Worm (Caenorhabditis elegans) whole organism, L4 larva: ENCODE measurements around the gene nspb-4.
A peak's percentile ranks its signal among the peaks of the same experiment; 100 is the strongest.

Source experiments
- D1046.2 ChIP-seq: fragments of 200-800 bp; sonication (Bioruptor generic); IDR thresholded peaks from 2 replicates; pipeline ENCODE4 v1.3.6; 2022; ENCODE audit warnings: missing genetic modification characterization, missing compliant biosample characterization
- F10B5.3 ChIP-seq: sonication (generic microtip); optimal IDR thresholded peaks from 2 replicates; lab custom pipeline; 2016; ENCODE audit warnings: mild to moderate bottlenecking, missing genetic modification characterization, missing compliant biosample characterization
- F44E2.7 ChIP-seq: fragments of 200-800 bp; sonication (Bioruptor generic); IDR thresholded peaks from 2 replicates; pipeline ENCODE4 v2.1.2; 2022; ENCODE audit warnings: missing genetic modification characterization, missing compliant biosample characterization
- F49E8.2 ChIP-seq: sonication (generic microtip); optimal IDR thresholded peaks from 2 replicates; lab custom pipeline; 2016; ENCODE audit warnings: missing compliant biosample characterization, mild to moderate bottlenecking, missing genetic modification characterization, borderline replicate concordance
- R02D3.7 ChIP-seq: fragments of 150-350 bp; sonication (generic microtip); optimal IDR thresholded peaks from 3 replicates; lab custom pipeline; 2014; ENCODE audit warnings: missing biosample characterization, missing genetic modification characterization
- Y105C5A.15 ChIP-seq: fragments of 200-800 bp; sonication (Bioruptor generic); IDR thresholded peaks from 2 replicates; pipeline ENCODE4 v1.3.6; 2022; ENCODE audit warnings: missing genetic modification characterization, missing compliant biosample characterization
- Y48G9A.11 ChIP-seq: fragments of 200-800 bp; sonication (Bioruptor generic); IDR thresholded peaks from 2 replicates; pipeline ENCODE4 v1.3.6; 2022; ENCODE audit warnings: missing genetic modification reagents, missing genetic modification characterization, missing compliant biosample characterization
- Y5F2A.4 ChIP-seq: fragments of 200-800 bp; sonication (Bioruptor generic); optimal IDR thresholded peaks from 2 replicates; lab custom pipeline; 2018; ENCODE audit warnings: mild to moderate bottlenecking, missing genetic modification characterization, missing compliant biosample characterization
- Y75B8A.6 ChIP-seq: fragments of 200-800 bp; sonication (Bioruptor generic); IDR thresholded peaks from 2 replicates; pipeline ENCODE4 v1.3.6; 2022; ENCODE audit warnings: missing genetic modification reagents, missing genetic modification characterization, missing compliant biosample characterization
- ZK337.2 ChIP-seq: fragments of 200-800 bp; sonication (Bioruptor generic); IDR thresholded peaks from 2 replicates; pipeline ENCODE4 v1.3.6; 2022; ENCODE audit warnings: missing genetic modification reagents, missing genetic modification characterization, missing compliant biosample characterization
- ZK546.5 ChIP-seq, 2 experiments: sonication (generic microtip); optimal IDR thresholded peaks; 2 replicates each; lab custom pipeline; 2017; ENCODE audit warnings: missing biosample characterization in 2 of 2, missing genetic modification characterization in 2 of 2
- arid-1 ChIP-seq: fragments of 200-800 bp; sonication (Bioruptor generic); conservative IDR thresholded peaks from 2 replicates; pipeline ENCODE4 v1.3.6; 2022; ENCODE audit warnings: missing genetic modification reagents, missing genetic modification characterization, missing compliant biosample characterization
- ceh-20 ChIP-seq: fragments of 200-800 bp; sonication (Bioruptor generic); IDR thresholded peaks from 2 replicates; pipeline ENCODE4 v1.3.6; 2022; ENCODE audit warnings: missing genetic modification reagents, missing genetic modification characterization, missing compliant biosample characterization
- ceh-62 ChIP-seq: sonication (generic microtip); optimal IDR thresholded peaks from 2 replicates; lab custom pipeline; 2017; ENCODE audit warnings: missing biosample characterization, missing genetic modification characterization
- ceh-82 ChIP-seq: sonication (generic microtip); optimal IDR thresholded peaks from 2 replicates; lab custom pipeline; 2017; ENCODE audit warnings: missing biosample characterization, missing genetic modification characterization
- ctbp-1 ChIP-seq: fragments of 200-800 bp; sonication (Bioruptor generic); IDR thresholded peaks from 2 replicates; pipeline ENCODE4 v1.3.6; 2022; ENCODE audit warnings: missing genetic modification reagents, missing genetic modification characterization, missing compliant biosample characterization
- daf-19 ChIP-seq: fragments of 200-800 bp; sonication (Bioruptor generic); conservative IDR thresholded peaks from 2 replicates; pipeline ENCODE4 v1.3.6; 2022; ENCODE audit warnings: missing genetic modification characterization, missing compliant biosample characterization
- dmd-8 ChIP-seq: fragments of 200-800 bp; sonication (Bioruptor generic); IDR thresholded peaks from 2 replicates; pipeline ENCODE4 v1.3.6; 2022; ENCODE audit warnings: missing genetic modification characterization, missing compliant biosample characterization
- dpl-1 ChIP-seq: fragments of 150-350 bp; optimal IDR thresholded peaks from 2 replicates; lab custom pipeline; 2014; ENCODE audit warnings: missing biosample characterization, missing genetic modification reagents, missing genetic modification characterization
- duxl-1 ChIP-seq: sonication (generic microtip); optimal IDR thresholded peaks from 2 replicates; lab custom pipeline; 2016; ENCODE audit warnings: mild to moderate bottlenecking, missing genetic modification characterization, moderate library complexity, missing compliant biosample characterization; ENCODE audit not compliant: poor library complexity
- egl-43 ChIP-seq: fragments of 200-800 bp; sonication (Bioruptor generic); IDR thresholded peaks from 2 replicates; pipeline ENCODE4 v1.3.6; 2022; ENCODE audit warnings: missing genetic modification reagents, missing genetic modification characterization, missing compliant biosample characterization
- fkh-10 ChIP-seq: fragments of 150-350 bp; optimal IDR thresholded peaks from 2 replicates; lab custom pipeline; 2014; ENCODE audit warnings: missing biosample characterization, missing genetic modification reagents, missing genetic modification characterization
- fos-1 ChIP-seq: fragments of 150-350 bp; optimal IDR thresholded peaks from 2 replicates; lab custom pipeline; 2014; ENCODE audit warnings: missing biosample characterization, missing genetic modification characterization
- hif-1 ChIP-seq, 2 experiments: sonication (generic microtip); optimal IDR thresholded peaks; 2 replicates each; lab custom pipeline; 2016 to 2017; ENCODE audit warnings: missing compliant biosample characterization in 2 of 2, missing genetic modification characterization in 2 of 2, missing genetic modification reagents in 2 of 2, missing genotype in 2 of 2, mild to moderate bottlenecking in 1 of 2
- hmg-1.1 ChIP-seq: fragments of 200-800 bp; sonication (Bioruptor generic); IDR thresholded peaks from 2 replicates; pipeline ENCODE4 v1.3.6; 2022; ENCODE audit warnings: missing genetic modification reagents, missing genetic modification characterization, missing compliant biosample characterization
- jun-1 ChIP-seq: fragments of 150-350 bp; optimal IDR thresholded peaks from 2 replicates; lab custom pipeline; 2014; ENCODE audit warnings: missing biosample characterization, missing genetic modification reagents, missing genetic modification characterization
- lin-15B ChIP-seq: fragments of 150-350 bp; sonication (generic microtip); optimal IDR thresholded peaks from 3 replicates; lab custom pipeline; 2014; ENCODE audit warnings: missing biosample characterization, missing genetic modification characterization
- lin-29 ChIP-seq: fragments of 200-800 bp; sonication (Bioruptor generic); IDR thresholded peaks from 2 replicates; pipeline ENCODE4 v1.3.6; 2022; ENCODE audit warnings: missing genetic modification reagents, missing genetic modification characterization, missing compliant biosample characterization
- lin-38 ChIP-seq: fragments of 200-800 bp; sonication (Bioruptor generic); IDR thresholded peaks from 2 replicates; pipeline ENCODE4 v1.3.6; 2022; ENCODE audit warnings: missing genetic modification reagents, missing genetic modification characterization, missing compliant biosample characterization
- lin-39 ChIP-seq: fragments of 150-350 bp; optimal IDR thresholded peaks from 2 replicates; lab custom pipeline; 2014; ENCODE audit warnings: missing biosample characterization, missing genetic modification reagents, missing genetic modification characterization
- mep-1 ChIP-seq: fragments of 150-350 bp; sonication (generic microtip); optimal IDR thresholded peaks from 3 replicates; lab custom pipeline; 2014; ENCODE audit warnings: missing biosample characterization, missing genetic modification characterization
- mxl-3 ChIP-seq: fragments of 200-800 bp; sonication (Bioruptor generic); optimal IDR thresholded peaks from 2 replicates; lab custom pipeline; 2018; ENCODE audit warnings: mild to moderate bottlenecking, missing genetic modification characterization, missing compliant biosample characterization
- nhr-10 ChIP-seq: fragments of 150-350 bp; optimal IDR thresholded peaks from 2 replicates; lab custom pipeline; 2014; ENCODE audit warnings: missing biosample characterization, missing genetic modification characterization
- nhr-102 ChIP-seq: sonication (generic microtip); optimal IDR thresholded peaks from 2 replicates; lab custom pipeline; 2016; ENCODE audit warnings: mild to moderate bottlenecking, missing genetic modification characterization, moderate library complexity, missing compliant biosample characterization
- nhr-11 ChIP-seq: fragments of 150-350 bp; optimal IDR thresholded peaks from 2 replicates; lab custom pipeline; 2014; ENCODE audit warnings: missing biosample characterization, missing genetic modification characterization
- nhr-25 ChIP-seq: sonication (generic microtip); optimal IDR thresholded peaks from 2 replicates; lab custom pipeline; 2017; ENCODE audit warnings: missing genetic modification characterization, mild to moderate bottlenecking, missing compliant biosample characterization, antibody characterized with exemption, moderate library complexity, borderline replicate concordance; ENCODE audit not compliant: insufficient read depth
- nhr-28 ChIP-seq: fragments of 150-350 bp; optimal IDR thresholded peaks from 2 replicates; lab custom pipeline; 2014; ENCODE audit warnings: missing biosample characterization, missing genetic modification characterization
- nhr-76 ChIP-seq: fragments of 150-350 bp; optimal IDR thresholded peaks from 2 replicates; lab custom pipeline; 2014; ENCODE audit warnings: missing biosample characterization, missing genetic modification characterization
- nhr-77 ChIP-seq: fragments of 150-350 bp; optimal IDR thresholded peaks from 2 replicates; lab custom pipeline; 2014; ENCODE audit warnings: missing biosample characterization, missing genetic modification characterization
- pha-4 ChIP-seq, 2 experiments: fragments of 150-350 bp in 1 of 2; fragments of 200-800 bp in 1 of 2; sonication (Bioruptor generic) in 1 of 2; IDR thresholded peaks in 1 of 2; optimal IDR thresholded peaks in 1 of 2; 2 replicates each; pipeline versions ENCODE4 v1.3.6 to Lab custom; 2014 to 2022; ENCODE audit warnings: missing genetic modification characterization in 2 of 2, missing genetic modification reagents in 2 of 2, missing biosample characterization in 1 of 2, missing compliant biosample characterization in 1 of 2
- saeg-2 ChIP-seq: fragments of 200-800 bp; sonication (Bioruptor generic); IDR thresholded peaks from 2 replicates; pipeline ENCODE4 v1.3.6; 2022; ENCODE audit warnings: missing genetic modification reagents, missing genetic modification characterization, missing compliant biosample characterization
- set-16 ChIP-seq: fragments of 200-800 bp; sonication (Bioruptor generic); IDR thresholded peaks from 2 replicates; pipeline ENCODE4 v1.3.6; 2022; ENCODE audit warnings: missing genetic modification reagents, missing genetic modification characterization, missing compliant biosample characterization
- snpc-1.2 ChIP-seq: fragments of 200-800 bp; sonication (Bioruptor generic); IDR thresholded peaks from 2 replicates; pipeline ENCODE4 v1.3.6; 2022; ENCODE audit warnings: missing genetic modification reagents, missing genetic modification characterization, missing compliant biosample characterization
- spr-3 ChIP-seq: fragments of 200-800 bp; sonication (Bioruptor generic); optimal IDR thresholded peaks from 2 replicates; lab custom pipeline; 2018; ENCODE audit warnings: mild to moderate bottlenecking, missing genetic modification characterization, missing compliant biosample characterization
- tag-97 ChIP-seq: fragments of 200-800 bp; sonication (Bioruptor generic); IDR thresholded peaks from 2 replicates; pipeline ENCODE4 v1.3.6; 2022; ENCODE audit warnings: missing genetic modification characterization, missing compliant biosample characterization
- unc-39 ChIP-seq: sonication (generic microtip); optimal IDR thresholded peaks from 2 replicates; lab custom pipeline; 2017; ENCODE audit warnings: missing biosample characterization, missing genetic modification characterization
- zag-1 ChIP-seq: fragments of 150-350 bp; optimal IDR thresholded peaks from 2 replicates; lab custom pipeline; 2014; ENCODE audit warnings: missing biosample characterization, missing genetic modification characterization
- zfp-2 ChIP-seq: sonication (generic microtip); optimal IDR thresholded peaks from 2 replicates; lab custom pipeline; 2016; ENCODE audit warnings: mild to moderate bottlenecking, missing genetic modification characterization, missing compliant biosample characterization

The nspb-4 gene

ce11 chrIV:6575959-6576727, 21.9 kb upstream of the nspb-4 start (continued):
- TF ChIP-seq nhr-10, result no peak
- TF ChIP-seq nhr-77 (tag; lab: Kevin White, UChicago), result no peak
- no peak; the same call in 1 of the 2 replicates for TF ChIP-seq pha-4 (GFP tag; IDR thresholded peaks at IDR 0.05; lab: Robert Waterston, UW)
- peak; percentile 68 for TF ChIP-seq pha-4 (tag; optimal IDR thresholded peaks at IDR 0.05; lab: Kevin White, UChicago)
- TF ChIP-seq duxl-1 (tag; lab: Kevin White, UChicago), result no peak
- TF ChIP-seq fos-1 (tag; lab: Kevin White, UChicago), result no peak
- TF ChIP-seq lin-15B (tag; lab: Kevin White, UChicago), result no peak
- no peak for TF ChIP-seq lin-38 (GFP tag; lab: Robert Waterston, UW)
- TF ChIP-seq saeg-2 (GFP tag; lab: Robert Waterston, UW), result no peak
- TF ChIP-seq F10B5.3 (tag; lab: Kevin White, UChicago), result no peak
- TF ChIP-seq zfp-2 (tag; lab: Kevin White, UChicago), result no peak
- TF ChIP-seq mep-1 (tag; lab: Kevin White, UChicago), result peak; percentile 42
- no peak for TF ChIP-seq nhr-25 (tag; lab: Kevin White, UChicago)
- TF ChIP-seq Y75B8A.6, result no peak
- TF ChIP-seq, all 104 proteins: peak for 12

- TF ChIP-seq nhr-76 (tag; lab: Kevin White, UChicago), result no peak
- TF ChIP-seq nhr-25 (tag; lab: Kevin White, UChicago), result peak; percentile 63
- no peak for TF ChIP-seq fkh-10
- TF ChIP-seq snpc-1.2 (GFP tag; lab: Robert Waterston, UW), result no peak
- no peak for TF ChIP-seq daf-19
- TF ChIP-seq zag-1 (tag; lab: Kevin White, UChicago), result no peak
- no peak for TF ChIP-seq ZK546.5 (tag; optimal IDR thresholded peaks at IDR 0.05; lab: Kevin White, UChicago)
- TF ChIP-seq Y48G9A.11 (GFP tag; lab: Robert Waterston, UW), result no peak
- no peak for TF ChIP-seq lin-29 (GFP tag; lab: Robert Waterston, UW)
- TF ChIP-seq zfp-2 (tag; lab: Kevin White, UChicago), result no peak
- no peak for TF ChIP-seq F49E8.2 (tag; lab: Kevin White, UChicago)
- no peak for TF ChIP-seq Y5F2A.4 (GFP tag; lab: Kevin White, UChicago)
- TF ChIP-seq dmd-8 (GFP tag; lab: Robert Waterston, UW), result no peak
- TF ChIP-seq tag-97 (GFP tag; lab: Robert Waterston, UW), result no peak
- no peak for TF ChIP-seq ceh-82 (tag; lab: Kevin White, UChicago)
- TF ChIP-seq egl-43 (GFP tag; lab: Robert Waterston, UW), result no peak
- no peak for TF ChIP-seq ctbp-1 (GFP tag; lab: Robert Waterston, UW)
- TF ChIP-seq ceh-62, result no peak
- TF ChIP-seq unc-39 (tag; lab: Kevin White, UChicago), result no peak
- peak; percentile 30 for TF ChIP-seq mxl-3
- TF ChIP-seq hif-1 (tag; optimal IDR thresholded peaks at IDR 0.05; lab: Kevin White, UChicago), result peak in 1 of 2 experiments; percentile 17
- TF ChIP-seq D1046.2, result no peak
- TF ChIP-seq lin-39 (tag; lab: Kevin White, UChicago), result no peak
- TF ChIP-seq jun-1, result no peak
- TF ChIP-seq set-16 (GFP tag; lab: Robert Waterston, UW), result no peak
- peak; percentile 67 for TF ChIP-seq nhr-28 (tag; lab: Kevin White, UChicago)
- TF ChIP-seq ZK337.2, result no peak
- TF ChIP-seq ceh-20 (GFP tag; lab: Robert Waterston, UW), result no peak
- no peak for TF ChIP-seq Y105C5A.15
- TF ChIP-seq F44E2.7 (GFP tag; lab: Robert Waterston, UW), result no peak
- TF ChIP-seq R02D3.7, result no peak
- no peak for TF ChIP-seq spr-3 (GFP tag; lab: Kevin White, UChicago)
- no peak for TF ChIP-seq nhr-11 (tag; lab: Kevin White, UChicago)
- TF ChIP-seq hmg-1.1, result peak; percentile 45
- no peak for TF ChIP-seq pha-4 (GFP tag; IDR thresholded peaks at IDR 0.05; lab: Robert Waterston, UW)
- TF ChIP-seq pha-4 (tag; optimal IDR thresholded peaks at IDR 0.05; lab: Kevin White, UChicago), result peak; percentile 32
- 0 out of 2 replicates have a peak, but pooled peaks have one; percentile 36 for TF ChIP-seq arid-1
- TF ChIP-seq dpl-1, result no peak
- TF ChIP-seq nhr-102 (tag; lab: Kevin White, UChicago), result peak; percentile 26
These were observed 21.3 kb upstream of the nspb-4 start for ce11 chrIV:6576728-6577101.
